Worm (Caenorhabditis elegans) whole organism, L4 larva: Measurements from ENCODE around the gene gst-31.

Source experiments
- Y105C5A.15 ChIP-seq: fragments of 200-800 bp; sonication (Bioruptor generic); IDR thresholded peaks from 2 replicates; pipeline ENCODE4 v1.3.6; 2022; ENCODE audit warnings: missing genetic modification characterization, missing compliant biosample characterization
- ama-1 ChIP-seq: fragments of 150-350 bp; optimal IDR thresholded peaks from 2 replicates; lab custom pipeline; 2014; ENCODE audit warnings: inconsistent platforms, mixed read lengths
- lin-13 ChIP-seq: fragments of 150-350 bp; optimal IDR thresholded peaks from 2 replicates; lab custom pipeline; 2014; ENCODE audit warnings: missing biosample characterization, missing genetic modification reagents, missing genetic modification characterization
- nhr-10 ChIP-seq: fragments of 150-350 bp; optimal IDR thresholded peaks from 2 replicates; lab custom pipeline; 2014; ENCODE audit warnings: missing biosample characterization, missing genetic modification characterization
- nhr-11 ChIP-seq: fragments of 150-350 bp; optimal IDR thresholded peaks from 2 replicates; lab custom pipeline; 2014; ENCODE audit warnings: missing biosample characterization, missing genetic modification characterization
- pqm-1 ChIP-seq: sonication (generic microtip); optimal IDR thresholded peaks from 2 replicates; lab custom pipeline; 2017; ENCODE audit warnings: missing biosample characterization, missing genetic modification characterization
- sdz-12 ChIP-seq: fragments of 200-800 bp; sonication (Bioruptor generic); optimal IDR thresholded peaks from 2 replicates; lab custom pipeline; 2018; ENCODE audit warnings: mild to moderate bottlenecking, missing genetic modification characterization, missing compliant biosample characterization
- unc-130 ChIP-seq: sonication (generic microtip); optimal IDR thresholded peaks from 2 replicates; lab custom pipeline; 2016; ENCODE audit warnings: missing genetic modification reagents, missing genetic modification characterization, missing compliant biosample characterization

DNA sequence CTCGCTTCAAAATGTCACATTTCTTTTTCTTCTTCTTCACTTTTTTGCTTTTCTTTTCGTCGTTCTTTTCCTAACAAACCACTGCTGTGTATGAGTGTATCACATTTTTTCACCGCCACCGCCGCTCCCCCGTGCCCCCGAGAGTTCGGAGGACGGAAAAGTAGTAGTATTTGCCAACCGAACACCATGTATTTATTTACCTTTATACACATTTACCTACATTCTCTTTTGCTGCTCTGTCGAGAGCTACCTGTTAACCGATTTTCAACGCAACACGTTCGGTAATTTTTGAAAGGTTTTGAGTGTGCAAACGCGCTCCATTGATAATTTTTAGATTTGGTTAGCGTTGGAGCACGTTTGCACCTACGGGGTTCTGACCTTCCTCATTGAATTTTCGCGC, 31.5 kb upstream of the gst-31 start:
- no peak for TF ChIP-seq nhr-11
- no peak for TF ChIP-seq unc-130 (GFP tag; lab: Kevin White, UChicago)
- TF ChIP-seq pqm-1 (tag; lab: Kevin White, UChicago): no peak
- no peak for TF ChIP-seq Y105C5A.15 (GFP tag; lab: Robert Waterston, UW)
- no peak for TF ChIP-seq ama-1
- TF ChIP-seq nhr-10 (tag; lab: Kevin White, UChicago): no peak
- TF ChIP-seq sdz-12: no peak
- TF ChIP-seq lin-13 (GFP tag; lab: Kevin White, UChicago): no peak
